Worm (Caenorhabditis elegans): Measurements from ENCODE around the gene nlp-63.

ce11 chrII:10105604-10106003 is 49.6 kb upstream of the nlp-63 start, which contains the start of gene ZK945.4:
- TF ChIP-seq nhr-27 (tag; optimal IDR thresholded peaks at IDR 0.05) (no peak), die-1 (tag; optimal IDR thresholded peaks at IDR 0.05) (no peak), pbrm-1 (GFP tag; IDR thresholded peaks at IDR 0.05) (no peak), nfya-1 (tag; optimal IDR thresholded peaks at IDR 0.05; ENCODE audit: borderline replicate concordance, insufficient read depth) (no peak), ztf-25 (GFP tag; IDR thresholded peaks at IDR 0.05) (no peak)

All from whole organism, young adult.